Worm (Caenorhabditis elegans) whole organism, L1 larva: ENCODE measurements around the gene ssq-3.

Experiments
- C04F5.9 ChIP-seq: sonication (generic microtip); optimal IDR thresholded peaks from 2 replicates; lab custom pipeline; 2016; ENCODE audit warnings: missing genetic modification characterization, missing compliant biosample characterization
- C34B4.2 ChIP-seq: sonication (generic microtip); optimal IDR thresholded peaks from 2 replicates; lab custom pipeline; 2017; ENCODE audit warnings: mild to moderate bottlenecking, missing genetic modification characterization, missing compliant biosample characterization
- blmp-1 ChIP-seq: fragments of 150-350 bp; optimal IDR thresholded peaks from 2 replicates; lab custom pipeline; 2014; ENCODE audit warnings: missing biosample characterization, missing genetic modification characterization
- ceh-8 ChIP-seq: fragments of 200-800 bp; sonication (Bioruptor generic); optimal IDR thresholded peaks from 2 replicates; lab custom pipeline; 2018; ENCODE audit warnings: mild to moderate bottlenecking, missing genetic modification characterization, moderate library complexity, missing compliant biosample characterization
- ceh-90 ChIP-seq: sonication (generic microtip); optimal IDR thresholded peaks from 2 replicates; lab custom pipeline; 2016; ENCODE audit warnings: missing genetic modification characterization, missing compliant biosample characterization
- ces-1 ChIP-seq: fragments of 150-350 bp; optimal IDR thresholded peaks from 2 replicates; lab custom pipeline; 2014; ENCODE audit warnings: missing biosample characterization, missing genetic modification reagents, missing genetic modification characterization
- dsc-1 ChIP-seq: sonication (generic microtip); optimal IDR thresholded peaks from 2 replicates; lab custom pipeline; 2016; ENCODE audit warnings: mild to moderate bottlenecking, missing genetic modification characterization, missing compliant biosample characterization
- efl-1 ChIP-seq, 4 experiments: fragments of 150-350 bp; optimal IDR thresholded peaks in 3 of 4; peaks in 1 of 4; 1 replicate in 1 of 4; 2 replicates in 3 of 4; lab custom pipeline; 2014; ENCODE audit warnings: missing biosample characterization in 2 of 4, missing genetic modification characterization in 2 of 4, missing genetic modification reagents in 2 of 4
- egl-13 ChIP-seq: sonication (generic microtip); optimal IDR thresholded peaks from 2 replicates; lab custom pipeline; 2016; ENCODE audit warnings: missing genotype, missing genetic modification reagents, missing genetic modification characterization, missing compliant biosample characterization
- egl-27 ChIP-seq, 2 experiments: fragments of 150-350 bp in 1 of 2; sonication (generic microtip); optimal IDR thresholded peaks; 3 replicates each; lab custom pipeline; 2017 to 2018; ENCODE audit warnings: missing biosample characterization in 2 of 2, missing genetic modification characterization in 2 of 2, missing genetic modification reagents in 2 of 2
- elt-3 ChIP-seq, 6 experiments: fragments of 150-350 bp in 1 of 6; sonication (generic microtip); optimal IDR thresholded peaks; 2 replicates each; lab custom pipeline; 2017 to 2018; ENCODE audit warnings: missing biosample characterization in 6 of 6, missing genetic modification characterization in 6 of 6, inconsistent platforms in 1 of 6
- ets-5 ChIP-seq: fragments of 200-800 bp; sonication (Bioruptor generic); IDR thresholded peaks from 2 replicates; pipeline ENCODE4 v1.3.6; 2022; ENCODE audit warnings: missing genetic modification characterization, missing compliant biosample characterization
- fkh-10 ChIP-seq: sonication (generic microtip); optimal IDR thresholded peaks from 2 replicates; lab custom pipeline; 2017; ENCODE audit warnings: missing biosample characterization, missing genetic modification reagents, missing genetic modification characterization
- fkh-8 ChIP-seq: sonication (generic microtip); optimal IDR thresholded peaks from 2 replicates; lab custom pipeline; 2016; ENCODE audit warnings: mild to moderate bottlenecking, missing genetic modification characterization, missing compliant biosample characterization
- grh-1 ChIP-seq: fragments of 200-800 bp; sonication (Bioruptor generic); IDR thresholded peaks from 2 replicates; pipeline ENCODE4 v1.3.6; 2022; ENCODE audit warnings: missing genetic modification reagents, missing genetic modification characterization, missing compliant biosample characterization
- hlh-4 ChIP-seq: sonication (generic microtip); optimal IDR thresholded peaks from 2 replicates; lab custom pipeline; 2016; ENCODE audit warnings: mild to moderate bottlenecking, missing genetic modification characterization, missing compliant biosample characterization
- jun-1 ChIP-seq: fragments of 150-350 bp; optimal IDR thresholded peaks from 2 replicates; lab custom pipeline; 2014; ENCODE audit warnings: missing biosample characterization, missing genetic modification reagents, missing genetic modification characterization
- lin-14 ChIP-seq: fragments of 200-800 bp; sonication (Bioruptor generic); optimal IDR thresholded peaks from 2 replicates; lab custom pipeline; 2018; ENCODE audit warnings: mild to moderate bottlenecking, missing genetic modification characterization, moderate library complexity, missing compliant biosample characterization
- lin-15B ChIP-seq: fragments of 150-350 bp; sonication (generic microtip); optimal IDR thresholded peaks from 3 replicates; lab custom pipeline; 2014; ENCODE audit warnings: missing biosample characterization, missing genetic modification characterization
- lir-3 ChIP-seq: sonication (generic microtip); optimal IDR thresholded peaks from 2 replicates; lab custom pipeline; 2016; ENCODE audit warnings: mild to moderate bottlenecking, missing genetic modification characterization, moderate library complexity, missing compliant biosample characterization; ENCODE audit not compliant: poor library complexity
- lsy-2 ChIP-seq, 2 experiments: fragments of 150-350 bp; optimal IDR thresholded peaks; 2 replicates each; lab custom pipeline; 2014; ENCODE audit warnings: missing biosample characterization in 2 of 2, missing genetic modification characterization in 2 of 2
- mab-9 ChIP-seq: fragments of 200-800 bp; sonication (Bioruptor generic); IDR thresholded peaks from 2 replicates; pipeline ENCODE4 v1.3.6; 2022; ENCODE audit warnings: missing genetic modification reagents, missing genetic modification characterization, missing compliant biosample characterization
- nhr-11 ChIP-seq: fragments of 150-350 bp; optimal IDR thresholded peaks from 2 replicates; lab custom pipeline; 2014; ENCODE audit warnings: missing biosample characterization, missing genetic modification characterization
- nhr-12 ChIP-seq: sonication (generic microtip); optimal IDR thresholded peaks from 2 replicates; lab custom pipeline; 2017; ENCODE audit warnings: missing biosample characterization, missing genetic modification characterization
- nhr-19 ChIP-seq: fragments of 200-800 bp; sonication (Bioruptor generic); conservative IDR thresholded peaks from 2 replicates; pipeline ENCODE4 v1.3.6; 2022; ENCODE audit warnings: missing genetic modification characterization, missing compliant biosample characterization
- nhr-20 ChIP-seq: sonication (generic microtip); optimal IDR thresholded peaks from 2 replicates; lab custom pipeline; 2016; ENCODE audit warnings: mild to moderate bottlenecking, missing genetic modification characterization, missing compliant biosample characterization
- nhr-237 ChIP-seq: fragments of 150-350 bp; optimal IDR thresholded peaks from 2 replicates; lab custom pipeline; 2014; ENCODE audit warnings: missing biosample characterization, missing genetic modification characterization
- nhr-28 ChIP-seq: fragments of 150-350 bp; optimal IDR thresholded peaks from 2 replicates; lab custom pipeline; 2014; ENCODE audit warnings: missing biosample characterization, missing genetic modification characterization
- nhr-47 ChIP-seq: sonication (generic microtip); optimal IDR thresholded peaks from 2 replicates; lab custom pipeline; 2016; ENCODE audit warnings: mild to moderate bottlenecking, missing genetic modification characterization, moderate library complexity, missing compliant biosample characterization
- nhr-71 ChIP-seq: sonication (generic microtip); optimal IDR thresholded peaks from 2 replicates; lab custom pipeline; 2016; ENCODE audit warnings: mild to moderate bottlenecking, missing genetic modification characterization, moderate library complexity, missing compliant biosample characterization
- nhr-77 ChIP-seq: fragments of 150-350 bp; optimal IDR thresholded peaks from 2 replicates; lab custom pipeline; 2014; ENCODE audit warnings: missing biosample characterization, missing genetic modification characterization
- nhr-84 ChIP-seq: sonication (generic microtip); optimal IDR thresholded peaks from 2 replicates; lab custom pipeline; 2017; ENCODE audit warnings: missing biosample characterization, missing genetic modification characterization
- nhr-90 ChIP-seq: sonication (generic microtip); optimal IDR thresholded peaks from 2 replicates; lab custom pipeline; 2016; ENCODE audit warnings: mild to moderate bottlenecking, missing genetic modification characterization, missing compliant biosample characterization; ENCODE audit not compliant: poor library complexity
- pag-3 ChIP-seq: sonication (generic microtip); optimal IDR thresholded peaks from 2 replicates; lab custom pipeline; 2017; ENCODE audit warnings: missing genetic modification characterization, mild to moderate bottlenecking, missing compliant biosample characterization, antibody characterized with exemption, borderline replicate concordance; ENCODE audit not compliant: insufficient read depth
- pqm-1 ChIP-seq: sonication (generic microtip); optimal IDR thresholded peaks from 3 replicates; lab custom pipeline; 2017; ENCODE audit warnings: missing biosample characterization, missing genetic modification characterization
- rnt-1 ChIP-seq: sonication (generic microtip); optimal IDR thresholded peaks from 2 replicates; lab custom pipeline; 2016; ENCODE audit warnings: mild to moderate bottlenecking, missing genetic modification characterization, moderate library complexity, missing compliant biosample characterization
- skn-1 ChIP-seq: fragments of 150-350 bp; optimal IDR thresholded peaks from 2 replicates; lab custom pipeline; 2014; ENCODE audit warnings: missing biosample characterization, missing genetic modification characterization
- snpc-4 ChIP-seq: fragments of 150-350 bp; optimal IDR thresholded peaks from 2 replicates; lab custom pipeline; 2014; ENCODE audit warnings: missing biosample characterization, missing genetic modification characterization
- snu-23 ChIP-seq: sonication (generic microtip); optimal IDR thresholded peaks from 2 replicates; lab custom pipeline; 2016; ENCODE audit warnings: missing genetic modification characterization, missing compliant biosample characterization
- sup-37 ChIP-seq: fragments of 200-800 bp; sonication (Bioruptor generic); optimal IDR thresholded peaks from 2 replicates; lab custom pipeline; 2018; ENCODE audit warnings: mild to moderate bottlenecking, missing genetic modification characterization, missing compliant biosample characterization
- tbx-2 ChIP-seq: sonication (generic microtip); optimal IDR thresholded peaks from 2 replicates; lab custom pipeline; 2016; ENCODE audit warnings: missing genetic modification characterization, missing compliant biosample characterization
- tlp-1 ChIP-seq: fragments of 150-350 bp; optimal IDR thresholded peaks from 2 replicates; lab custom pipeline; 2014; ENCODE audit warnings: missing biosample characterization, missing genetic modification characterization
- unc-130 ChIP-seq: fragments of 150-350 bp; optimal IDR thresholded peaks from 2 replicates; lab custom pipeline; 2017; ENCODE audit warnings: missing biosample characterization, missing genetic modification characterization, inconsistent platforms
- unc-30 ChIP-seq: sonication (generic microtip); optimal IDR thresholded peaks from 2 replicates; lab custom pipeline; 2017; ENCODE audit warnings: missing biosample characterization, missing genetic modification characterization
- unc-62 ChIP-seq: fragments of 150-350 bp; optimal IDR thresholded peaks from 2 replicates; lab custom pipeline; 2014; ENCODE audit warnings: missing biosample characterization, missing genetic modification reagents, missing genetic modification characterization
- xbp-1 ChIP-seq: sonication (generic microtip); optimal IDR thresholded peaks from 2 replicates; lab custom pipeline; 2016; ENCODE audit warnings: missing genetic modification characterization, missing compliant biosample characterization
- zag-1 ChIP-seq: fragments of 150-350 bp; optimal IDR thresholded peaks from 2 replicates; lab custom pipeline; 2014; ENCODE audit warnings: missing biosample characterization, missing genetic modification characterization
- ztf-11 ChIP-seq, 2 experiments: sonication (generic microtip); optimal IDR thresholded peaks; 2 replicates each; lab custom pipeline; 2016 to 2017; ENCODE audit warnings: missing genetic modification characterization in 2 of 2, missing biosample characterization in 1 of 2, missing compliant biosample characterization in 1 of 2
- ztf-4 ChIP-seq: fragments of 150-350 bp; optimal IDR thresholded peaks from 2 replicates; lab custom pipeline; 2014; ENCODE audit warnings: missing biosample characterization, missing genetic modification characterization

The ssq-3 gene

ce11 chrIV:7099377-7099776, 12.0 kb upstream of the ssq-3 start:
- peak; percentile 13 for TF ChIP-seq blmp-1 (tag; lab: Kevin White, UChicago)
- TF ChIP-seq ces-1 (GFP tag; lab: Kevin White, UChicago): no peak
- TF ChIP-seq nhr-71 (tag; lab: Kevin White, UChicago): peak; percentile 52
- peak; percentile 39 for TF ChIP-seq nhr-19 (GFP tag; lab: Robert Waterston, UW)
- TF ChIP-seq nhr-77: peak; percentile 12
- no peak for TF ChIP-seq nhr-11
- peak; percentile 15 for TF ChIP-seq tbx-2 (tag; lab: Kevin White, UChicago)
- peak in 1 of 2 experiments; percentile 22 for TF ChIP-seq lsy-2 (tag; optimal IDR thresholded peaks at IDR 0.05; lab: Kevin White, UChicago)
- no peak for TF ChIP-seq unc-62 (GFP tag; lab: Kevin White, UChicago)
- peak; percentile 13 for TF ChIP-seq unc-130 (tag; lab: Kevin White, UChicago)
- peak; percentile 3 for TF ChIP-seq skn-1 (tag; lab: Kevin White, UChicago)
- peak; percentile 7 to 24 for TF ChIP-seq efl-1 (optimal IDR thresholded peaks at IDR 0.05; lab: Kevin White, UChicago)
- TF ChIP-seq efl-1 (GFP tag; optimal IDR thresholded peaks at IDR 0.05 in 1 of 2; lab: Kevin White, UChicago): no peak
- no peak for TF ChIP-seq nhr-90 (tag; lab: Kevin White, UChicago)
- TF ChIP-seq lir-3 (tag; lab: Kevin White, UChicago): peak; percentile 13
- peak; percentile 65 for TF ChIP-seq lin-14 (GFP tag; lab: Kevin White, UChicago)
- peak; percentile 70 for TF ChIP-seq rnt-1
- TF ChIP-seq pag-3 (tag; lab: Kevin White, UChicago): no peak
- TF ChIP-seq grh-1 (GFP tag; lab: Robert Waterston, UW): no peak
- peak; percentile 11 for TF ChIP-seq ztf-4
- TF ChIP-seq snu-23 (GFP tag; lab: Kevin White, UChicago): peak; percentile 28
- TF ChIP-seq nhr-84 (tag; lab: Kevin White, UChicago): no peak
- TF ChIP-seq nhr-20 (tag; lab: Kevin White, UChicago): peak; percentile 34

ce11 chrIV:7103211-7103679, 8.2 kb upstream of the ssq-3 start, which contains the start of the genes rde-8 and ZC477.3:
Gene rde-8 (minus strand): TSS chrIV:7103261.
Gene ZC477.3 (plus strand): TSS chrIV:7103492.
- peak in 1 of 2 experiments; percentile 19 for TF ChIP-seq ztf-11 (tag; optimal IDR thresholded peaks at IDR 0.05; lab: Kevin White, UChicago)
- TF ChIP-seq snpc-4 (tag; lab: Kevin White, UChicago): peak; percentile 80
- no peak for TF ChIP-seq ceh-90
- no peak for TF ChIP-seq unc-30
- no peak for TF ChIP-seq ceh-8 (GFP tag; lab: Kevin White, UChicago)
- TF ChIP-seq lir-3 (tag; lab: Kevin White, UChicago): peak; percentile 9
- peak; percentile 85 to 86 for TF ChIP-seq lsy-2 (tag; optimal IDR thresholded peaks at IDR 0.05; lab: Kevin White, UChicago)
- peak; percentile 65 for TF ChIP-seq jun-1
- peak; percentile 53 for TF ChIP-seq sup-37 (GFP tag; lab: Kevin White, UChicago)
- TF ChIP-seq xbp-1 (tag; lab: Kevin White, UChicago): peak; percentile 82
- peak; percentile 23; the same call in 1 of the 2 replicates for TF ChIP-seq mab-9 (GFP tag; lab: Robert Waterston, UW)
- TF ChIP-seq nhr-20 (tag; lab: Kevin White, UChicago): peak; percentile 81
- TF ChIP-seq elt-3 (tag; optimal IDR thresholded peaks at IDR 0.05; lab: Kevin White, UChicago): peak in 2 of 6 experiments; percentile 0 to 3
- TF ChIP-seq nhr-237 (tag; lab: Kevin White, UChicago): no peak
- TF ChIP-seq ets-5: no peak
- TF ChIP-seq C04F5.9 (tag; lab: Kevin White, UChicago): no peak
- peak; percentile 48 for TF ChIP-seq fkh-8 (tag; lab: Kevin White, UChicago)
- no peak for TF ChIP-seq ces-1 (GFP tag; lab: Kevin White, UChicago)
- no peak for TF ChIP-seq fkh-10 (GFP tag; lab: Kevin White, UChicago)
- TF ChIP-seq hlh-4: no peak
- peak; percentile 89 for TF ChIP-seq nhr-47 (tag; lab: Kevin White, UChicago)
- no peak for TF ChIP-seq egl-27 (tag; optimal IDR thresholded peaks at IDR 0.05; lab: Kevin White, UChicago)
- no peak for TF ChIP-seq nhr-12 (tag; lab: Kevin White, UChicago)
- TF ChIP-seq snu-23 (GFP tag; lab: Kevin White, UChicago): peak; percentile 90
- peak; percentile 67 for TF ChIP-seq unc-130 (tag; lab: Kevin White, UChicago)
- TF ChIP-seq pqm-1: no peak
- no peak for TF ChIP-seq C34B4.2
- no peak for TF ChIP-seq zag-1
- TF ChIP-seq tbx-2 (tag; lab: Kevin White, UChicago): peak; percentile 85
- TF ChIP-seq dsc-1: peak; percentile 83
- no peak for TF ChIP-seq nhr-28
- TF ChIP-seq tlp-1 (tag; lab: Kevin White, UChicago): no peak
- TF ChIP-seq lin-15B (tag; lab: Kevin White, UChicago): peak; percentile 44
- peak; percentile 57 for TF ChIP-seq egl-13 (tag; lab: Kevin White, UChicago)
- TF ChIP-seq nhr-77: peak; percentile 5
